Worm (Caenorhabditis elegans) whole organism, L4/young adult: Measurements from ENCODE around the gene C15F1.8.

Experiments used
- W03F9.2 ChIP-seq: fragments of 150-350 bp; optimal IDR thresholded peaks from 2 replicates; lab custom pipeline; 2014; ENCODE audit warnings: missing biosample characterization, missing genetic modification characterization
- dao-5 ChIP-seq: sonication (generic microtip); optimal IDR thresholded peaks from 2 replicates; lab custom pipeline; 2016; ENCODE audit warnings: missing genotype, missing genetic modification characterization, moderate library complexity, missing compliant biosample characterization
- him-1 ChIP-seq: sonication (generic microtip); optimal IDR thresholded peaks from 2 replicates; lab custom pipeline; 2016; ENCODE audit warnings: missing genotype, missing genetic modification reagents, missing genetic modification characterization, missing compliant biosample characterization

Gene C15F1.8

DNA sequence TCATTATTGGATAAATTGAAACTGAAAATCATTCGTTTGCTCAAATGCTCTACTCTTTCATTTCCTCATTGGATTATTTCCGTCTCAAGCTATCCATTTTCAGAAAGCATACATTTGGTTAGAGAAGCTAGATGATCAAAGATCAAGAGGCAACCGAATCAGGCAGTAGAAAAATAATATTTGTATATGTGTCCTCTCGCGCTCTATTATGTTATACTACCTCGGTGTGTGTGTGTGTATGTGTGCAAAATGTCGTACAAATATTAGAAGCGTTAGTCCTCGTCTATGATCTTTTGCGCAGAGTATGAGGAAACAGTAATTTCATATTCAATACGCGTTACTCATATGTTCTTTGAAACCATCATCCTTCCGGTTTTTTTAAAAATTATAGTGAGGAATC is 40.6 kb downstream of the C15F1.8 start:
- no peak for TF ChIP-seq dao-5 (tag; lab: Kevin White, UChicago)
- no peak for TF ChIP-seq him-1
- no peak for TF ChIP-seq W03F9.2

- TF ChIP-seq him-1 (no peak), dao-5 (tag; lab: Kevin White, UChicago) (no peak), W03F9.2 (no peak)
These were observed 41.1 kb downstream of the C15F1.8 start for ce11 chrII:6936528-6936927.

DNA sequence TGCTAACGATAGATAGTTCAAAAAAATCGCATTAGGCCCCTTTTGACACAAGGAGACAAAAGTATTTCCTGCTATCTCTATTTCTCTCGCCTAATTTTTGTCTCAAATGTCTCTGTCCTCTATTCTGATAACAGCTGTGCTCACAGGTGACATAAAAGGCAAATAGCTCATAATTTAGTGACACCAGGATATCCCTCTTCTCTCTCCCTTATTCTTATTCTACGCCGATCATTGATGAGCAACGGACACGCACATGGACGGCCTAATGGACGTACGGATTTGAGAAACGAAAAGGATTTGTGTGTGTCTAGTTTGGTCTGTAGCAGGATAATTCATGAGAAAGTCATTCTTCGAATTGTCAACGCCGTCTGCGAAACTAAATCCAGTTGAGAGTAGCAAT is 41.7 kb downstream of the C15F1.8 start:
- TF ChIP-seq dao-5 (tag; lab: Kevin White, UChicago): no peak
- no peak for TF ChIP-seq him-1
- no peak for TF ChIP-seq W03F9.2

ce11 chrII:6934729-6935128 is 42.9 kb downstream of the C15F1.8 start:
- TF ChIP-seq dao-5 (tag; lab: Kevin White, UChicago) (no peak), him-1 (no peak), W03F9.2 (no peak)

DNA sequence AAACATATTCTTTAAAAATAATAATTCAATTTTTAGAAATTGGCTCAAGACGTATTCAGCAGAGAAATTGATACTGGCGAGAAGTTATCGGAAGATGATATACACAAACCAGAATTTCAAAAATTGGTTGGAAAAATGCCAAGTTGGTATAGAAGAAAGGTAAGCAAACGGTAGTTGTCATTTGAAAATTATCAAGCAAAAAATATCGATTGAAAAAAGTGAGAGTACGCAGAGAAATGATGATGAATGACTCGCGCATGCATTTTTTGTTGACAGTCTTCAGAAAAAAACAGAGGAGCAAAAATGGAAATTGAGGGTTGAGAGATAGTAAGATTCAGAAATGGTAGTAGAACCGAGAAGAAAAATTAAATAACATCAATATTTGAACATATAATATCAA is 44.7 kb downstream of the C15F1.8 start:
- no peak for TF ChIP-seq him-1
- TF ChIP-seq dao-5 (tag; lab: Kevin White, UChicago): no peak
- no peak for TF ChIP-seq W03F9.2

DNA sequence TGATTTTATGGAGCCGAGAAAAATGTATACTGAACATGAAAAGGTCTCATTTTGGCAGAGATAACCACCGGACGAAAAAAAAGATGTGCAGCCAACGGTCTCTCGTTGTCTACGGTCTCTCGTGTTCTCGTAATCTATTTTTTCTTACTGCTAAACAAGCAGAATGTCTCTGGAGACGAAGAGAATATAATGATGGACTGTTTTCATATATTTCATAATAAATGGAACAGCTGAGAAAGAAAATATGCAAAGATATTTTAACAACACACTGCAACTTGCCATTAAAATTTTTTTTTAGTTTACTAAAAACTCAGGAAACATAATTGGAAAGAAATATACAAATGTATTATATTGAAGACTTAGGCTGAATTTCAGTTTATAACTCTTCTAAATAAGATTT is 47.6 kb downstream of the C15F1.8 start:
- no peak for TF ChIP-seq dao-5 (tag; lab: Kevin White, UChicago)
- no peak for TF ChIP-seq him-1
- TF ChIP-seq W03F9.2: no peak

ce11 chrII:6928416-6928815 is 49.2 kb downstream of the C15F1.8 start, which contains the start of gene flcn-1:
Gene flcn-1 (plus strand): TSS chrII:6928763.
- TF ChIP-seq him-1 (no peak), dao-5 (tag; lab: Kevin White, UChicago) (no peak), W03F9.2 (no peak)

- TF ChIP-seq W03F9.2: no peak
- no peak for TF ChIP-seq dao-5 (tag; lab: Kevin White, UChicago)
- no peak for TF ChIP-seq him-1
These were observed 50.0 kb downstream of the C15F1.8 start, which contains the start of gene F22D3.4 for ce11 chrII:6927603-6928002. Gene F22D3.4 (minus strand): TSS chrII:6927603.

ce11 chrII:6927034-6927433 is 50.6 kb downstream of the C15F1.8 start:
- TF ChIP-seq W03F9.2: no peak
- no peak for TF ChIP-seq him-1
- TF ChIP-seq dao-5 (tag; lab: Kevin White, UChicago): no peak

DNA sequence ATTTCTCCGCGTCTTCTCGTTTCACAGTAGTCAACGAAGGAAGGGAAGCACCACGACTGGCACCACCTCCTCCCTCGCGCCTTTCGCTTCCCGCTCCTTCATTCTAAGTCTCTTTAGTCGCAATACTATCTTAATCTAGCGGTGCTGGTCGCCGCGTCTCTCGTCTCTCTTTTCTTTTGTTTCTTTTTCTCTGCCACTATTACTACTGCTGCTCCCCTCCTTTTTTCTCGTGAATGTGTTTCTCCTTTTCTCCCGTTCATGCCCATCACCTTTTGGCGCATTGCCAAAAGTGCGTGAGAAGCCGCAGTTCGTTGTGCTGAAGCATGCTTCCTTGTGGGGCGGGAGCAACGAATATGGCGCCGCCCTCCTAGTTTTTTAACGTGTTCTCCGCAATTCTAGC is 51.1 kb downstream of the C15F1.8 start:
- peak; percentile 66 for TF ChIP-seq him-1
- TF ChIP-seq dao-5 (tag; lab: Kevin White, UChicago): peak; percentile 26
- peak; percentile 51 for TF ChIP-seq W03F9.2

ce11 chrII:6926054-6926453 is 51.6 kb downstream of the C15F1.8 start:
- TF ChIP-seq dao-5 (tag; lab: Kevin White, UChicago) (no peak), W03F9.2 (no peak), him-1 (no peak)
